Fruit fly (Drosophila melanogaster): ENCODE measurements around the gene CG11584.

The CG11584 gene

dm6 chrX:14212147-14212792, 31.4 kb downstream of the CG11584 start:
- TF ChIP-seq chif (GFP tag; optimal IDR thresholded peaks at IDR 0.05) (no peak), CG32532 (GFP tag; IDR thresholded peaks at IDR 0.05) (peak; percentile 11; the same call in 1 of the 2 replicates), crol (GFP tag; IDR thresholded peaks at IDR 0.05) (peak; percentile 86), CG34224 (GFP tag; IDR thresholded peaks at IDR 0.05; ENCODE audit: partially characterized antibody) (peak; percentile 41; the same call in 1 of the 3 replicates), bbx (GFP tag; IDR thresholded peaks at IDR 0.05; ENCODE audit: partially characterized antibody) (0 out of 2 replicates have a peak, but pooled peaks have one; percentile 31), cg (GFP tag; optimal IDR thresholded peaks at IDR 0.05) (peak; percentile 4), CG13894 (tag; optimal IDR thresholded peaks at IDR 0.05) (peak; percentile 34), Deaf1 (tag; optimal IDR thresholded peaks at IDR 0.05) (peak; percentile 46), CG9876 (GFP tag; optimal IDR thresholded peaks at IDR 0.05) (no peak), Med (GFP tag) (peak; percentile 57), CG31388 (GFP tag; optimal IDR thresholded peaks at IDR 0.05) (no peak), slbo (GFP tag; IDR thresholded peaks at IDR 0.05) (no peak), yki (optimal IDR thresholded peaks at IDR 0.05) (peak; percentile 83), nerfin-1 (tag; optimal IDR thresholded peaks at IDR 0.05) (peak; percentile 62), abd-A (tag; optimal IDR thresholded peaks at IDR 0.05) (peak; percentile 70), Trl (optimal IDR thresholded peaks at IDR 0.05) (peak; percentile 85 to 94), Trl (GFP tag; optimal IDR thresholded peaks at IDR 0.05) (no peak), CG14965 (GFP tag; optimal IDR thresholded peaks at IDR 0.05; ENCODE audit: borderline replicate concordance) (no peak), CG12391 (tag; optimal IDR thresholded peaks at IDR 0.05) (no peak), Meics (GFP tag; optimal IDR thresholded peaks at IDR 0.05) (peak; percentile 40), grau (tag; optimal IDR thresholded peaks at IDR 0.05) (peak; percentile 33), unc-4 (GFP tag; IDR thresholded peaks at IDR 0.05; ENCODE audit: partially characterized antibody) (0 out of 2 replicates have a peak, but pooled peaks have one; percentile 19), CG1647 (GFP tag; optimal IDR thresholded peaks at IDR 0.05) (no peak), CG6272 (GFP tag; IDR thresholded peaks at IDR 0.05) (no peak), nom (GFP tag; optimal IDR thresholded peaks at IDR 0.05) (peak; percentile 69), zf30C (GFP tag; optimal IDR thresholded peaks at IDR 0.05) (no peak), sd (tag; optimal IDR thresholded peaks at IDR 0.05) (peak; percentile 96), CG17568 (GFP tag; optimal IDR thresholded peaks at IDR 0.05) (peak; percentile 4), lab (GFP tag; optimal IDR thresholded peaks at IDR 0.05) (peak; percentile 24), chinmo (GFP tag; IDR thresholded peaks at IDR 0.05; ENCODE audit: partially characterized antibody) (peak; percentile 78; the same call in 2 of the 4 replicates), CG5180 (GFP tag; optimal IDR thresholded peaks at IDR 0.05) (peak; percentile 92), CG8290 (GFP tag; optimal IDR thresholded peaks at IDR 0.05) (no peak), CG8290 (tag; optimal IDR thresholded peaks at IDR 0.05) (peak in 1 of 2 experiments; percentile 13), E2f2 (GFP tag; IDR thresholded peaks at IDR 0.05) (no peak), trh (GFP tag; optimal IDR thresholded peaks at IDR 0.05) (no peak)

dm6 chrX:14213509-14214154, 32.8 kb downstream of the CG11584 start:
- TF ChIP-seq Hr51 (GFP tag; optimal IDR thresholded peaks at IDR 0.05): peak in 1 of 2 experiments; percentile 57
- TF ChIP-seq CG32767 (GFP tag; IDR thresholded peaks at IDR 0.05): 0 out of 2 replicates have a peak, but pooled peaks have one; percentile 26
- no peak for TF ChIP-seq kah (GFP tag; optimal IDR thresholded peaks at IDR 0.05)
- TF ChIP-seq ato (GFP tag; IDR thresholded peaks at IDR 0.05; ENCODE audit: partially characterized antibody): no peak
- peak; percentile 3 for TF ChIP-seq CG15514 (GFP tag; optimal IDR thresholded peaks at IDR 0.05)
- TF ChIP-seq Mrtf (GFP tag; IDR thresholded peaks at IDR 0.05): no peak
- TF ChIP-seq CG14710 (tag; optimal IDR thresholded peaks at IDR 0.05): peak; percentile 11
- 0 out of 3 replicates have a peak, but pooled peaks have one; percentile 11 for TF ChIP-seq ase (GFP tag; IDR thresholded peaks at IDR 0.05)
- peak; percentile 33 for TF ChIP-seq Abd-B (GFP tag; optimal IDR thresholded peaks at IDR 0.05)
- peak; percentile 64 for TF ChIP-seq dmrt99B (tag; optimal IDR thresholded peaks at IDR 0.05)
- peak; percentile 18 for TF ChIP-seq Hsf (GFP tag; optimal IDR thresholded peaks at IDR 0.05)
- TF ChIP-seq CG8388 (GFP tag; optimal IDR thresholded peaks at IDR 0.05): peak; percentile 28
- TF ChIP-seq Ptx1 (GFP tag; IDR thresholded peaks at IDR 0.05): peak; percentile 32; the same call in 1 of the 2 replicates
- peak; percentile 47 for TF ChIP-seq Xbp1 (GFP tag; optimal IDR thresholded peaks at IDR 0.05)
